Fruit fly (Drosophila melanogaster): ENCODE data around the gene ath.

DNA sequence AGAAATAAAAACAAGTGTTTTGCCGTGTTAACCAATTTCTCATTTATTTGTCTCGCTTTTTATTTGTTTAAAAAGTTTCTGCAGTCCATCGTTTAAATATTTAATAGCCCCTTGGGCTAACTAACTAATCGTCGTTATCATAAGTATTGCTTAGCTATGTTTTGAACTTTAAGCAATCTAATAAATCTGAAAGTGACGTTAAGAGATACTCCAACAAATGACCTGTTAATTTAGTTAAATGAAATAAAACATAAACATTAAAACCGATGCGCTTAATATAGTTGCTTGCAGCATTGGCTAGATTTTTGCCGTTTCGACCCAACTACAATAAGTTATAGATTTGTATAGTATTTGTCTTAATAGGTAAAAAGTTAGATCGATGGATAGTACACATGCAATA, 50.8 kb downstream of the ath start:
- TF ChIP-seq CG8301 (tag; optimal IDR thresholded peaks at IDR 0.05) = no peak
- TF ChIP-seq Pif1B (GFP tag; optimal IDR thresholded peaks at IDR 0.05) = no peak
- no peak for TF ChIP-seq CG13204 (GFP tag; optimal IDR thresholded peaks at IDR 0.05)
- TF ChIP-seq CG9948 (tag; optimal IDR thresholded peaks at IDR 0.05) = no peak
- no peak for TF ChIP-seq CG14655 (GFP tag; optimal IDR thresholded peaks at IDR 0.05)
- TF ChIP-seq fd96Ca (GFP tag; IDR thresholded peaks at IDR 0.05) = no peak
